Worm (Caenorhabditis elegans): ENCODE results near the gene pas-2.

ce11 chrV:10723583-10723982 is 46.6 kb upstream of the pas-2 start:
- TF ChIP-seq ceh-82 (tag; optimal IDR thresholded peaks at IDR 0.05) (no peak), egl-27 (tag; optimal IDR thresholded peaks at IDR 0.05) (no peak), fkh-10 (GFP tag; optimal IDR thresholded peaks at IDR 0.05) (no peak), pha-4 (tag; optimal IDR thresholded peaks at IDR 0.05) (no peak)

Measured in whole organism, L3 larva.